Worm (Caenorhabditis elegans): Measurements from ENCODE around the gene clec-9.

Gene clec-9

DNA sequence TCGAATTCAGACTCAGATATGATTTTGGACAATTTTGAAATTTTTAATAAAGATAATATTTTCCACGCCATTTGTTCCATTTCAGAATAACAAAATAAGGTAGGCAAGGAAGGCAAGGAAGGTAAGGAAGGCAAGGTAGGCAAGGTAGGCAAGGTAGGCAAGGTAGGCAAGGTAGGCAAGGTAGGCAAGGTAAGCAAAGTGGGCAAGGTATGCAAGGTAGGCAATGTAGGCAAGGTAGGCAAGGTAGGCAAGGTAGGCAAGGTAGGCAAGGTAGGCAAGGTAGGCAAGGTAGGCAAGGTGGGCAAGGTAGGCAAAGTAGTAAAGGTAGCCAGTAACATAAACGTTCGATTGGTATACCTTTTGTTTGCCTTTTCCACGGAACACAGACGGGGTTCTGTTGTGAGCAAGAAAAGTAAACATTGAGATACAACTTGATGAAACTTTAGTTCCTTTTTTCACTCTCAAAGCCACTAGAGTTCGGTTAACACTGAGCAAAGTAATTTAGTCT is 6.6 kb downstream of the clec-9 start, which contains the start of gene Y70C5C.1:
Gene Y70C5C.1, plus strand, starts transcription at position 458 of the 508 bp plus-strand sequence.
- TF ChIP-seq mes-2 (tag; optimal IDR thresholded peaks at IDR 0.05; ENCODE audit: poor library complexity, severe bottlenecking) (no peak), hif-1 (tag; optimal IDR thresholded peaks at IDR 0.05) (no peak), F10B5.3 (tag; optimal IDR thresholded peaks at IDR 0.05) (no peak), nhr-25 (tag; optimal IDR thresholded peaks at IDR 0.05; ENCODE audit: borderline replicate concordance, insufficient read depth) (no peak), mxl-3 (GFP tag; optimal IDR thresholded peaks at IDR 0.05) (no peak), aly-2 (tag; optimal IDR thresholded peaks at IDR 0.05) (no peak), T26A8.4 (GFP tag; IDR thresholded peaks at IDR 0.05) (no peak), ceh-62 (tag; optimal IDR thresholded peaks at IDR 0.05) (no peak), fos-1 (tag; optimal IDR thresholded peaks at IDR 0.05) (no peak), F26F4.8 (GFP tag; conservative IDR thresholded peaks at IDR 0.05) (no peak), nhr-28 (tag; optimal IDR thresholded peaks at IDR 0.05) (no peak), lin-15B (tag; optimal IDR thresholded peaks at IDR 0.05) (no peak), hmg-1.1 (GFP tag; IDR thresholded peaks at IDR 0.05) (no peak), zfp-2 (tag; optimal IDR thresholded peaks at IDR 0.05) (no peak), ceh-44 (GFP tag; IDR thresholded peaks at IDR 0.05) (no peak), dmd-9 (GFP tag; IDR thresholded peaks at IDR 0.05) (no peak), mdt-29 (GFP tag; IDR thresholded peaks at IDR 0.05) (no peak)

DNA sequence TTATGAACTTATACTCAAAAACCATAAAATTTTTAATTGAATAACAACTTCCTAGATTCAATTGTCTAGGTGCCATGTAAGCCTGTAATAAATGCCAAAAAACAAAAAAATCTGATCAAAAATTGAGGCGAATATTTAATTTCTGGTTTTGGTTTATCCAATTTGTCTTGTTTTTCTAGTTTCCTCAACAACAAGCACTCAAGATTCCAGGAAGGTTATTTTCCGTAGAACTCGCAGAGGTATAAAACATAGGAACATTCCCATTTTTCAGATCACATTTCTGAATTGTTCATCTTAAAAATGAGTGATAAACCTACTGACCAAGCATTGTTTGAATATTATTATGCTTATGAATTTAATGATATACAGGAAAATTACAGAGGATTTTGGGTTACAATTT is 9.3 kb downstream of the clec-9 start, which contains the start of gene srw-41:
Gene srw-41, plus strand, starts transcription at position 301 of the 400 bp plus-strand sequence.
- TF ChIP-seq aha-1 (tag) (peak; percentile 23), pha-4 (GFP tag; IDR thresholded peaks at IDR 0.05) (no peak), pha-4 (tag; optimal IDR thresholded peaks at IDR 0.05) (no peak)

ce11 chrV:16695499-16695898 is 10.9 kb downstream of the clec-9 start:
- TF ChIP-seq aha-1 (tag) (peak; percentile 71), fkh-10 (GFP tag; optimal IDR thresholded peaks at IDR 0.05) (no peak), Y105C5A.15 (GFP tag; IDR thresholded peaks at IDR 0.05) (no peak), ceh-44 (GFP tag; IDR thresholded peaks at IDR 0.05) (no peak), aly-2 (tag; optimal IDR thresholded peaks at IDR 0.05) (no peak)

DNA sequence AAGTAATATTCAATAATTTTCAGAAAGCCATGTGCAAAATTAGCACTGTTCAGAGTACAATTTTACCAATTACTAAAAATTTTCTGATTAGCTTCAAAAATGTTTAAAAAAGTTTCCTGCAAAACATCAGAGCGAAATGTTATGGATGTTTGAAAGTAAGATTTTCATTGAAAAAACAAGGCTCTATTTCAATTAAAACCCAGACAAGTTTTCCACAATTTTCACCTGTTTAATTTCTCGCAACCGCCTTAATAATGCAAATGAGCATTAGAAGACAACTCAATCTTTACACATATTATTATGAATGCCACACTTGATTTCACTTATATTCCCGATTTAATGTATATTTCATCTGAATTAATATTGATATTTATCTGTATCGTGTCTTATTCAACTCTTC is 11.9 kb downstream of the clec-9 start, which contains the start of gene srz-101:
Gene srz-101, plus strand, starts transcription at position 301 of the 400 bp plus-strand sequence.
- no peak for TF ChIP-seq F10B5.3 (tag; optimal IDR thresholded peaks at IDR 0.05)
- no peak for TF ChIP-seq mdl-1 (tag; optimal IDR thresholded peaks at IDR 0.05)
- TF ChIP-seq gei-8 (GFP tag; optimal IDR thresholded peaks at IDR 0.05): no peak
- no peak for TF ChIP-seq rbr-2 (tag; optimal IDR thresholded peaks at IDR 0.05)

DNA sequence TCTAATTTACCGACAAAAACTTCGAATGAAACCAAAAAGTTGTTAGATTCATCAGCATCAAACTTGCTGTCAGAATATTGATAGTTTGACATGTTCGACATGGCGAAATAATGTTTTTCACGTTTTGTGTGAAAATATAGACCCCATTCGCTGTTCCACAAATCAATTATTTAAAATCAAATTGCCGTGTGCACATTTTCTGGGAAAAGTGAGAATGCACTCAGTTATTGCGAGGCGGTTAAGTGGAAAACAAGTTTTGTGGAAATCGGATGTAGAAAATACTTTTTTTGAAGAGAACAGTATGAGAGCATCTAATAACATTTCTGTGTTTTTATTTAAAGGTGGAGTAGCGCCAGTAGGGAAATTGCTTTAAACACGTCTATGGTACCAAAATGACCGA is 12.7 kb downstream of the clec-9 start, which contains the start of gene srw-42:
Gene srw-42, minus strand, starts transcription at position 101 of the 400 bp plus-strand sequence.
- TF ChIP-seq ama-1 (optimal IDR thresholded peaks at IDR 0.05) (no peak), lsy-2 (tag; optimal IDR thresholded peaks at IDR 0.05) (no peak), attf-4 (tag; optimal IDR thresholded peaks at IDR 0.05) (no peak), vab-7 (GFP tag; IDR thresholded peaks at IDR 0.05) (no peak)

DNA sequence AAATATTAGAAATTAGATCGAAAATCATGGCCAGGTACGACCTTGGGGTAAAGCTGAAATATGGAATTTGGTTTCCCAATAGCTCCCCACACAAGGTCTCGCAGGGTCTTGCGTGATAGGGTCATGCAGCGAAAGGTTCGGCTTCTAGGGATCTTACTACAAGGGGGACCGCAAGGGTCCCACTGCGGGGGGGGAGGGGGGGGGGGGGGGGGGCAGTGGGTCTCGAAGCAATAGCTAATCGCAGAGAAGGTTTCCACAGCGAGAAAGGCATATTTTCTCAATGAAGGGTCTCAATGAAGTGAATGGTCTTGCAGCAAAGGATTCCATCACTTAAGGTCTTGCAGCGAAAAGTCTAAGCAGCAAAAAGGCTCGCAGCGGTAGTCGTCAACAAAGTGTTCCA is 13.5 kb downstream of the clec-9 start:
- TF ChIP-seq set-16 (GFP tag; IDR thresholded peaks at IDR 0.05): peak; percentile 92
- no peak for TF ChIP-seq lin-1 (GFP tag; IDR thresholded peaks at IDR 0.05)
